Fruit fly (Drosophila melanogaster) whole organism, embryonic: ENCODE results near the gene CG32281.
A peak's percentile ranks its signal among the peaks of the same experiment; 100 is the strongest.

Experiments used
- Abd-B ChIP-seq: fragments of 200-800 bp; sonication (Bioruptor generic); optimal IDR thresholded peaks from 2 replicates; lab custom pipeline; 2018; ENCODE audit warnings: missing biosample characterization, mild to moderate bottlenecking, missing genetic modification characterization, moderate library complexity
- C15 ChIP-seq: fragments of 200-800 bp; sonication (Bioruptor generic); IDR thresholded peaks from 3 replicates; pipeline ENCODE4 v1.3.6; 2022; ENCODE audit warnings: missing biosample characterization, missing genetic modification characterization
- CG10147 ChIP-seq: fragments of 200-800 bp; sonication (Bioruptor generic); optimal IDR thresholded peaks from 2 replicates; lab custom pipeline; 2019; ENCODE audit warnings: missing biosample characterization, mild to moderate bottlenecking, missing genetic modification characterization, moderate library complexity
- CG10267 ChIP-seq: fragments of 200-800 bp; sonication (Bioruptor generic); optimal IDR thresholded peaks from 2 replicates; lab custom pipeline; 2018; ENCODE audit warnings: missing biosample characterization, mild to moderate bottlenecking, missing genetic modification characterization, moderate library complexity
- CG10366 ChIP-seq: fragments of 200-800 bp; sonication (Bioruptor generic); IDR thresholded peaks from 2 replicates; pipeline ENCODE4 v1.3.6; 2022; ENCODE audit warnings: missing biosample characterization, missing genetic modification characterization
- CG11085 ChIP-seq: fragments of 200-800 bp; sonication (Bioruptor generic); IDR thresholded peaks from 2 replicates; pipeline ENCODE4 v1.3.6; 2022; ENCODE audit warnings: missing biosample characterization, missing genetic modification characterization
- CG11398 ChIP-seq: fragments of 200-800 bp; sonication (Bioruptor generic); optimal IDR thresholded peaks from 2 replicates; lab custom pipeline; 2016; ENCODE audit warnings: missing biosample characterization, missing genetic modification characterization
- CG12744 ChIP-seq: fragments of 200-800 bp; sonication (Bioruptor generic); optimal IDR thresholded peaks from 2 replicates; lab custom pipeline; 2016; ENCODE audit warnings: missing biosample characterization, missing genetic modification characterization
- CG13624 ChIP-seq: fragments of 200-800 bp; sonication (Bioruptor generic); optimal IDR thresholded peaks from 2 replicates; lab custom pipeline; 2016; ENCODE audit warnings: missing biosample characterization, missing genetic modification characterization
- CG14965 ChIP-seq: fragments of 200-800 bp; sonication (Bioruptor generic); optimal IDR thresholded peaks from 2 replicates; lab custom pipeline; 2016; ENCODE audit warnings: missing biosample characterization, missing genetic modification characterization, borderline replicate concordance
- CG1529 ChIP-seq: fragments of 200-800 bp; sonication (Bioruptor generic); optimal IDR thresholded peaks from 3 replicates; lab custom pipeline; 2018; ENCODE audit warnings: missing biosample characterization, missing genetic modification characterization
- CG30431 ChIP-seq: fragments of 200-800 bp; sonication (Bioruptor generic); optimal IDR thresholded peaks from 2 replicates; lab custom pipeline; 2017; ENCODE audit warnings: missing biosample characterization, missing genetic modification characterization
- CG31388 ChIP-seq: fragments of 200-800 bp; sonication (Bioruptor generic); optimal IDR thresholded peaks from 2 replicates; lab custom pipeline; 2016; ENCODE audit warnings: missing biosample characterization, missing genetic modification characterization
- CG3163 ChIP-seq: fragments of 200-800 bp; sonication (Bioruptor generic); optimal IDR thresholded peaks from 3 replicates; lab custom pipeline; 2016; ENCODE audit warnings: missing biosample characterization, missing genetic modification characterization
- CG34422 ChIP-seq: fragments of 200-800 bp; sonication (Bioruptor generic); IDR thresholded peaks from 3 replicates; pipeline ENCODE4 v1.3.6; 2022; ENCODE audit warnings: missing biosample characterization, missing genetic modification characterization
- CG3847 ChIP-seq: fragments of 200-800 bp; sonication (Bioruptor generic); IDR thresholded peaks from 2 replicates; pipeline ENCODE4 v1.3.6; 2022; ENCODE audit warnings: missing biosample characterization, missing genetic modification characterization
- CG43689 ChIP-seq: fragments of 200-800 bp; sonication (Bioruptor generic); IDR thresholded peaks from 2 replicates; pipeline ENCODE4 v1.3.6; 2022; ENCODE audit warnings: missing biosample characterization, missing genetic modification characterization
- CG8924 ChIP-seq: fragments of 200-800 bp; optimal IDR thresholded peaks from 3 replicates; lab custom pipeline; 2019; ENCODE audit warnings: missing biosample characterization, mild to moderate bottlenecking, missing genetic modification characterization, moderate library complexity
- CHES-1-like ChIP-seq: fragments of 200-800 bp; sonication (Bioruptor generic); optimal IDR thresholded peaks from 2 replicates; lab custom pipeline; 2016; ENCODE audit warnings: missing biosample characterization, missing genetic modification characterization
- CTCF ChIP-seq: fragments of 200-800 bp; sonication (Bioruptor generic); optimal IDR thresholded peaks from 2 replicates; lab custom pipeline; 2017; ENCODE audit warnings: missing biosample characterization, mild to moderate bottlenecking, missing genetic modification characterization, moderate library complexity
- Dbx ChIP-seq: fragments of 200-800 bp; sonication (Bioruptor generic); IDR thresholded peaks from 3 replicates; pipeline ENCODE4 v1.3.6; 2022; ENCODE audit warnings: missing biosample characterization, missing genetic modification characterization
- Dip3 ChIP-seq: fragments of 200-800 bp; sonication (Bioruptor generic); optimal IDR thresholded peaks from 3 replicates; lab custom pipeline; 2016; ENCODE audit warnings: missing biosample characterization, missing genetic modification characterization
- Dll ChIP-seq: fragments of 200-800 bp; sonication (Bioruptor generic); IDR thresholded peaks from 4 replicates; pipeline ENCODE4 v1.3.6; 2022; ENCODE audit warnings: missing biosample characterization, missing genetic modification characterization; ENCODE audit not compliant: partially characterized antibody
- Ets97D ChIP-seq: fragments of 200-800 bp; sonication (Bioruptor generic); optimal IDR thresholded peaks from 3 replicates; lab custom pipeline; 2016; ENCODE audit warnings: missing biosample characterization, missing genetic modification characterization
- Gsc ChIP-seq: fragments of 200-800 bp; sonication (Bioruptor generic); IDR thresholded peaks from 2 replicates; pipeline ENCODE4 v1.3.6; 2022; ENCODE audit warnings: missing biosample characterization, missing genetic modification characterization
- Hand ChIP-seq: fragments of 200-800 bp; sonication (Bioruptor generic); optimal IDR thresholded peaks from 2 replicates; lab custom pipeline; 2017; ENCODE audit warnings: mild to moderate bottlenecking, missing biosample characterization, missing genetic modification reagents, missing genetic modification characterization
- Hr78 ChIP-seq, 2 experiments: fragments of 200-800 bp in 1 of 2; fragments of >200 bp in 1 of 2; sonication (Bioruptor generic) in 1 of 2; optimal IDR thresholded peaks; 2 replicates each; lab custom pipeline; 2017 to 2019; ENCODE audit warnings: missing biosample characterization in 2 of 2, missing genetic modification characterization in 2 of 2, mild to moderate bottlenecking in 1 of 2, moderate library complexity in 1 of 2
- Lpt ChIP-seq: fragments of >200 bp; optimal IDR thresholded peaks from 2 replicates; lab custom pipeline; 2018; ENCODE audit warnings: missing biosample characterization, missing genetic modification characterization
- Meics ChIP-seq: fragments of 200-800 bp; sonication (Bioruptor generic); optimal IDR thresholded peaks from 2 replicates; lab custom pipeline; 2017; ENCODE audit warnings: missing biosample characterization, mild to moderate bottlenecking, missing genetic modification characterization
- Nf-YC ChIP-seq: fragments of 200-800 bp; optimal IDR thresholded peaks from 3 replicates; lab custom pipeline; 2019; ENCODE audit warnings: missing biosample characterization, mild to moderate bottlenecking, missing genetic modification characterization, moderate library complexity
- Optix ChIP-seq: fragments of 200-800 bp; sonication (Bioruptor generic); IDR thresholded peaks from 3 replicates; pipeline ENCODE4 v1.3.6; 2022; ENCODE audit warnings: missing biosample characterization, missing genetic modification characterization
- PHDP ChIP-seq: fragments of 200-800 bp; sonication (Bioruptor generic); optimal IDR thresholded peaks from 3 replicates; lab custom pipeline; 2018; ENCODE audit warnings: missing biosample characterization, mild to moderate bottlenecking, missing genetic modification characterization, moderate library complexity
- Side ChIP-seq: fragments of 200-800 bp; sonication (Bioruptor generic); optimal IDR thresholded peaks from 2 replicates; lab custom pipeline; 2016; ENCODE audit warnings: missing biosample characterization, missing genetic modification characterization
- TFAM ChIP-seq: fragments of 200-800 bp; sonication (Bioruptor generic); optimal IDR thresholded peaks from 2 replicates; lab custom pipeline; 2017; ENCODE audit warnings: missing biosample characterization, missing genetic modification characterization, inconsistent platforms
- aop ChIP-seq: fragments of 200-800 bp; sonication (Bioruptor generic); IDR thresholded peaks from 2 replicates; pipeline ENCODE4 v1.3.6; 2022; ENCODE audit warnings: missing biosample characterization, missing genetic modification characterization
- bsh ChIP-seq, 2 experiments: fragments of 200-800 bp; sonication (Bioruptor generic); optimal IDR thresholded peaks; 2 replicates each; lab custom pipeline; 2017 to 2018; ENCODE audit warnings: mild to moderate bottlenecking in 2 of 2, missing biosample characterization in 2 of 2, missing genetic modification characterization in 2 of 2, moderate library complexity in 1 of 2
- croc ChIP-seq: fragments of 200-800 bp; sonication (Bioruptor generic); conservative IDR thresholded peaks from 3 replicates; pipeline ENCODE4 v1.3.6; 2022; ENCODE audit warnings: missing biosample characterization, missing genetic modification characterization
- dpn ChIP-seq, 2 experiments: fragments of 200-800 bp; sonication (Bioruptor generic); optimal IDR thresholded peaks; 3 replicates each; lab custom pipeline; 2016; ENCODE audit warnings: missing biosample characterization in 2 of 2, missing genetic modification characterization in 2 of 2
- gsb-n ChIP-seq: fragments of 200-800 bp; sonication (Bioruptor generic); optimal IDR thresholded peaks from 3 replicates; lab custom pipeline; 2018; ENCODE audit warnings: missing biosample characterization, mild to moderate bottlenecking, missing genetic modification characterization
- h ChIP-seq: fragments of >200 bp; optimal IDR thresholded peaks from 2 replicates; lab custom pipeline; 2017
- ind ChIP-seq: fragments of 200-800 bp; sonication (Bioruptor generic); optimal IDR thresholded peaks from 3 replicates; lab custom pipeline; 2016; ENCODE audit warnings: missing biosample characterization, missing genetic modification characterization
- inv ChIP-seq: fragments of 200-800 bp; sonication (Bioruptor generic); IDR thresholded peaks from 2 replicates; pipeline ENCODE4 v1.3.6; 2022; ENCODE audit warnings: missing biosample characterization, missing genetic modification characterization; ENCODE audit not compliant: partially characterized antibody
- klu ChIP-seq: fragments of 200-800 bp; sonication (Bioruptor generic); IDR thresholded peaks from 2 replicates; pipeline ENCODE4 v1.3.6; 2022; ENCODE audit warnings: missing biosample characterization, missing genetic modification characterization
- kni ChIP-seq: fragments of 200-800 bp; sonication (Bioruptor generic); optimal IDR thresholded peaks from 3 replicates; lab custom pipeline; 2017; ENCODE audit warnings: mild to moderate bottlenecking, missing biosample characterization, missing genetic modification reagents, missing genetic modification characterization
- knrl ChIP-seq: fragments of 200-800 bp; sonication (Bioruptor generic); IDR thresholded peaks from 3 replicates; pipeline ENCODE4 v1.3.6; 2022; ENCODE audit warnings: missing biosample characterization, missing genetic modification characterization; ENCODE audit not compliant: partially characterized antibody
- luna ChIP-seq: fragments of 200-800 bp; sonication (Bioruptor generic); optimal IDR thresholded peaks from 2 replicates; lab custom pipeline; 2016; ENCODE audit warnings: missing biosample characterization, missing genetic modification characterization
- pnt ChIP-seq: fragments of 200-800 bp; sonication (Bioruptor generic); optimal IDR thresholded peaks from 3 replicates; lab custom pipeline; 2016; ENCODE audit warnings: missing biosample characterization, missing genetic modification characterization
- zen2 ChIP-seq: fragments of 200-800 bp; sonication (Bioruptor generic); IDR thresholded peaks from 3 replicates; pipeline ENCODE4 v1.3.6; 2022; ENCODE audit warnings: missing biosample characterization, missing genetic modification characterization; ENCODE audit not compliant: partially characterized antibody
- zf30C ChIP-seq: fragments of 200-800 bp; sonication (Bioruptor generic); optimal IDR thresholded peaks from 3 replicates; lab custom pipeline; 2018; ENCODE audit warnings: missing biosample characterization, mild to moderate bottlenecking, missing genetic modification characterization

Gene CG32281

DNA sequence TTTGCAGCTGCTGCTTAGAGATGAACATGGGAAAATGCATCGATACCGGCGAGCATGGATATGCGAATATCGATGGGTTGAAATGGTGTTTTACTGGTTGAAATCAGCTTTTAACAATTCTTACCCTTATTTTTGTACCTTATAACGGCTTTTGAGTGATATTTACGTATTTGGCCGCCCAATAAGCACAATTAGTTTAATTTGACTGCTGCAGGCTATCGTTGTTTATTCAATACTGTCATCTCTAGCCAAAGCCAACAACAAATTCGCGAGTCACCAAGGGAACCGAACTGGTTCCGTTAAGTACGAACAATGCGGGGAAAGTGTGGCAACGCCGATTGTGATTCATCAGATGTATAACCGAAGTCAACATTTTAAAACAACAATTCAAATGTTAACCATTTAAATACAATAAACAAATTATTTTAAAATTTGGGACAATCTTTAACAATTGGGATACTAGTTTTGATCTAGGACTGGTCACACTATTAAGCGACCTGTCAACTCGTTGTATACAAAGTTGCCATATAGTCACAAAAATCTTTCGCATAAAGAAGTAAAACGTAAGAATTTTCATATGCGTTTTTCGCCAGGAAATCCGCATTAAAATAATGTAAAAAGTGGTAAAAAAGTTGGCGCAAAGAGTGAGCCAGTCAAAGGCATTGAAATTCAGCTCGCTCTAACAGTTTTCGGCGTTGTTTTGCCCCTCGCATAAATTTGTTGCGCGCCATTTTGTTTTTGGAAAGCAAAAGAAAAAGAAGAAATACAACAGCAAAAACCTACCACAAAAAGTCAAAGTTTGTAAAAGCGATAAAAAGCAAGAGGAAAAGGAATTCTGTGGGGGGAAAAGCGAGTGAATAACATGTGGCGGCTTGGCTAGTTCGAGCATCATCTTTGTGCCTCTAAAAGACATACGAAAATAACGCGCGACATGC, 20.8 kb upstream of the CG32281 start, which contains the start of the genes Usp5 and BtbVII (continued):
- TF ChIP-seq kni (GFP tag; lab: Kevin White, UChicago): peak; percentile 12
- no peak for TF ChIP-seq TFAM
- TF ChIP-seq CG30431 (GFP tag; lab: Kevin White, UChicago): peak; percentile 6
- TF ChIP-seq CG11085 (GFP tag; lab: Robert Waterston, UW): no peak
- no peak for TF ChIP-seq CG43689 (GFP tag; lab: Robert Waterston, UW)
- TF ChIP-seq Lpt (GFP tag; lab: Kevin White, UChicago): no peak
- peak; percentile 86; the same call in 1 of the 3 replicates for TF ChIP-seq CG34422 (GFP tag; lab: Robert Waterston, UW)
- peak; percentile 7 for TF ChIP-seq CG1529
- peak; percentile 96 for TF ChIP-seq knrl (GFP tag; lab: Robert Waterston, UW)
- TF ChIP-seq zf30C (GFP tag; lab: Kevin White, UChicago): no peak
- no peak for TF ChIP-seq Gsc (GFP tag; lab: Robert Waterston, UW)
- TF ChIP-seq croc (GFP tag; lab: Robert Waterston, UW): 0 out of 3 replicates have a peak, but pooled peaks have one; percentile 39
- TF ChIP-seq CG11398 (GFP tag; lab: Kevin White, UChicago): peak; percentile 29
- TF ChIP-seq CG14965 (GFP tag; lab: Kevin White, UChicago): no peak
- peak; percentile 26 for TF ChIP-seq CG12744 (GFP tag; lab: Kevin White, UChicago)
- peak; percentile 78 for TF ChIP-seq Ets97D
- TF ChIP-seq h (lab: Kevin White, UChicago): no peak
- TF ChIP-seq CG10267 (tag; lab: Kevin White, UChicago): peak; percentile 57
- peak; percentile 50 for TF ChIP-seq CG10366 (GFP tag; lab: Robert Waterston, UW)
- peak; percentile 70 for TF ChIP-seq CG13624 (GFP tag; lab: Kevin White, UChicago)
- no peak for TF ChIP-seq Hand (GFP tag; lab: Kevin White, UChicago)
- TF ChIP-seq luna (GFP tag; lab: Kevin White, UChicago): peak; percentile 48
- peak; percentile 2 for TF ChIP-seq Nf-YC (tag; lab: Kevin White, UChicago)
- TF ChIP-seq aop: no peak
- peak; percentile 49 for TF ChIP-seq Dip3
- peak; percentile 77 for TF ChIP-seq CG8924
- peak; percentile 46 for TF ChIP-seq ind
- TF ChIP-seq Dbx (GFP tag; lab: Robert Waterston, UW): peak; percentile 68
- peak; percentile 33; the same call in 1 of the 3 replicates for TF ChIP-seq Optix (GFP tag; lab: Robert Waterston, UW)
- no peak for TF ChIP-seq C15 (GFP tag; lab: Robert Waterston, UW)
- peak; percentile 97 for TF ChIP-seq zen2 (GFP tag; lab: Robert Waterston, UW)
- TF ChIP-seq Meics: peak; percentile 23
- TF ChIP-seq Side (GFP tag; lab: Kevin White, UChicago): peak; percentile 56
- TF ChIP-seq bsh (GFP tag; optimal IDR thresholded peaks at IDR 0.05; lab: Kevin White, UChicago): peak in 1 of 2 experiments; percentile 51
- peak; percentile 18 for TF ChIP-seq CG3163
- peak; percentile 68 for TF ChIP-seq CG3847 (GFP tag; lab: Robert Waterston, UW)
- peak; percentile 100 for TF ChIP-seq Dll
- TF ChIP-seq CG10147 (GFP tag; lab: Kevin White, UChicago): peak; percentile 50
- no peak for TF ChIP-seq CTCF (GFP tag; lab: Kevin White, UChicago)
- TF ChIP-seq inv: peak; percentile 94
- no peak for TF ChIP-seq klu
- peak; percentile 64 for TF ChIP-seq PHDP (tag; lab: Kevin White, UChicago)
- peak; percentile 55 for TF ChIP-seq pnt
- TF ChIP-seq CHES-1-like (GFP tag; lab: Kevin White, UChicago): peak; percentile 62
- TF ChIP-seq Abd-B (GFP tag; lab: Kevin White, UChicago): no peak
- TF ChIP-seq CG31388 (GFP tag; lab: Kevin White, UChicago): no peak
- no peak for TF ChIP-seq Hr78 (GFP tag; optimal IDR thresholded peaks at IDR 0.05; lab: Kevin White, UChicago)
- TF ChIP-seq gsb-n (tag; lab: Kevin White, UChicago): no peak
- TF ChIP-seq dpn (GFP tag; optimal IDR thresholded peaks at IDR 0.05; lab: Kevin White, UChicago): peak; percentile 67 to 80
